Fruit fly (Drosophila melanogaster): ENCODE data around the gene CycJ.

CycJ gene

DNA sequence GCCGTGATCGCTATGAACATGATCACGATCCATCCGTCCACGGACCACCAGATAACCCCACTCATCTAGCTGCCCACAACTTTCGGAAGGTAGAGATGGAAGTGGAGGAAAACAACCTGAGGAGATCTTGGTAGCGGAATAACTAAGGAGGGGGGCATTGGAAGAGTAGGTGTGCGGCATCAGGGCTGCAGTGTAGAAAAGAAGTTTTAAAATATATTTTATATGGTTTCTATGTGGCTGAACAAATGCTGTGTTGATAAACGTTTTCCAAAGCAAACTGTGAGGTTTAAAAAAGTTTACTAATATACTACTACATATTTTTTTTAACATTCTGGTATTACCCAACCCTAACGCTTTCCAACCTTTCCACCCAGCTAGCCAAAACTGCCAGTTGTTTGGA lies 31.3 kb upstream of the CycJ start (continued):
- no peak for TF ChIP-seq CG6791 (GFP tag; IDR thresholded peaks at IDR 0.05; ENCODE audit: partially characterized antibody)
- no peak for TF ChIP-seq MESR4 (GFP tag; optimal IDR thresholded peaks at IDR 0.05)
- no peak for TF ChIP-seq lbe (GFP tag; optimal IDR thresholded peaks at IDR 0.05)
- no peak for TF ChIP-seq Gug (GFP tag; IDR thresholded peaks at IDR 0.05)
- no peak for TF ChIP-seq CkIIα-i1 (GFP tag; IDR thresholded peaks at IDR 0.05)
- TF ChIP-seq tna (GFP tag; IDR thresholded peaks at IDR 0.05; ENCODE audit: partially characterized antibody) = no peak
- peak; percentile 25 for TF ChIP-seq CG14710 (tag; optimal IDR thresholded peaks at IDR 0.05)
- TF ChIP-seq H15 (GFP tag; IDR thresholded peaks at IDR 0.05) = peak; percentile 44; the same call in 1 of the 3 replicates
- TF ChIP-seq CG8359 (GFP tag; optimal IDR thresholded peaks at IDR 0.05; ENCODE audit: borderline replicate concordance) = no peak
- TF ChIP-seq emc (GFP tag; optimal IDR thresholded peaks at IDR 0.05) = no peak
- TF ChIP-seq ftz-f1 (GFP tag; optimal IDR thresholded peaks at IDR 0.05) = no peak
- no peak for TF ChIP-seq CG31365 (tag; optimal IDR thresholded peaks at IDR 0.05)
- TF ChIP-seq amos (GFP tag; IDR thresholded peaks at IDR 0.05; ENCODE audit: partially characterized antibody) = no peak
- no peak for TF ChIP-seq trh (GFP tag; optimal IDR thresholded peaks at IDR 0.05)
- no peak for TF ChIP-seq ro (GFP tag; IDR thresholded peaks at IDR 0.05)
- TF ChIP-seq pb (GFP tag; optimal IDR thresholded peaks at IDR 0.05) = no peak
- no peak for TF ChIP-seq Abd-B (GFP tag; optimal IDR thresholded peaks at IDR 0.05)
- 0 out of 3 replicates have a peak, but pooled peaks have one; percentile 8 for TF ChIP-seq CG3726 (GFP tag; IDR thresholded peaks at IDR 0.05)
- TF ChIP-seq oc (tag; optimal IDR thresholded peaks at IDR 0.05) = no peak
- TF ChIP-seq CG10321 (GFP tag; IDR thresholded peaks at IDR 0.05) = no peak
- no peak for TF ChIP-seq crp (GFP tag; optimal IDR thresholded peaks at IDR 0.05)
- no peak for TF ChIP-seq bcd (GFP tag; optimal IDR thresholded peaks at IDR 0.05)
- TF ChIP-seq chif (GFP tag; optimal IDR thresholded peaks at IDR 0.05) = no peak
- TF ChIP-seq row (GFP tag; IDR thresholded peaks at IDR 0.05) = peak; percentile 58; the same call in 2 of the 3 replicates
- TF ChIP-seq CG34376 (GFP tag; optimal IDR thresholded peaks at IDR 0.05) = no peak
- no peak for TF ChIP-seq Chrac-16 (GFP tag; optimal IDR thresholded peaks at IDR 0.05)
- no peak for TF ChIP-seq dan (GFP tag; IDR thresholded peaks at IDR 0.05)
- TF ChIP-seq zen (tag; optimal IDR thresholded peaks at IDR 0.05) = no peak
- no peak for TF ChIP-seq tin (GFP tag; optimal IDR thresholded peaks at IDR 0.05)
- TF ChIP-seq CG7556 (GFP tag; optimal IDR thresholded peaks at IDR 0.05) = peak; percentile 16
- no peak for TF ChIP-seq CG4282 (GFP tag; optimal IDR thresholded peaks at IDR 0.05)
- TF ChIP-seq seq (GFP tag; IDR thresholded peaks at IDR 0.05) = no peak
- no peak for TF ChIP-seq CG4328 (GFP tag; optimal IDR thresholded peaks at IDR 0.05)
- no peak for TF ChIP-seq CG2889 (GFP tag; IDR thresholded peaks at IDR 0.05)
- no peak for TF ChIP-seq CG3281 (GFP tag; optimal IDR thresholded peaks at IDR 0.05)
- no peak for TF ChIP-seq GATAe (GFP tag; conservative IDR thresholded peaks at IDR 0.05)
- no peak for TF ChIP-seq CG3838 (GFP tag; optimal IDR thresholded peaks at IDR 0.05)
- TF ChIP-seq twi (tag; optimal IDR thresholded peaks at IDR 0.05) = no peak
- TF ChIP-seq Hr3 (GFP tag; optimal IDR thresholded peaks at IDR 0.05) = no peak
- peak; percentile 55 for TF ChIP-seq CG7928 (GFP tag; optimal IDR thresholded peaks at IDR 0.05)
- TF ChIP-seq grn (GFP tag; optimal IDR thresholded peaks at IDR 0.05) = no peak
- TF ChIP-seq CG8089 (GFP tag; optimal IDR thresholded peaks at IDR 0.05) = no peak
- peak; percentile 76 for TF ChIP-seq Med (GFP tag)
- no peak for TF ChIP-seq CG18476 (GFP tag; optimal IDR thresholded peaks at IDR 0.05)
- peak; percentile 43 for TF ChIP-seq crol (GFP tag; IDR thresholded peaks at IDR 0.05)
- TF ChIP-seq CG10462 (GFP tag; optimal IDR thresholded peaks at IDR 0.05) = no peak
- no peak for TF ChIP-seq CG10274 (GFP tag; optimal IDR thresholded peaks at IDR 0.05)
- peak; percentile 2 for TF ChIP-seq CG12659 (GFP tag; optimal IDR thresholded peaks at IDR 0.05)
- TF ChIP-seq Hmr (GFP tag; optimal IDR thresholded peaks at IDR 0.05) = peak; percentile 17
- TF ChIP-seq usp (GFP tag; optimal IDR thresholded peaks at IDR 0.05) = no peak
- no peak for TF ChIP-seq Mad (GFP tag; optimal IDR thresholded peaks at IDR 0.05)
- TF ChIP-seq zfh1 (GFP tag; IDR thresholded peaks at IDR 0.05) = peak; percentile 53; the same call in 1 of the 3 replicates
